Fruit fly (Drosophila melanogaster) whole organism, wandering third instar larva: ENCODE measurements around the gene mRpS35.

ENCODE experiments used
- Dfd ChIP-seq: fragments of >200 bp; optimal IDR thresholded peaks from 2 replicates; lab custom pipeline; 2017; ENCODE audit warnings: missing biosample characterization, missing genetic modification characterization
- Dif ChIP-seq: fragments of 200-275, 200-300 bp; sonication (Bioruptor generic); optimal IDR thresholded peaks from 2 replicates; lab custom pipeline; 2018; ENCODE audit warnings: missing biosample characterization, missing genetic modification characterization; ENCODE audit not compliant: partially characterized antibody
- Hr78 ChIP-seq: fragments of >200 bp; optimal IDR thresholded peaks from 2 replicates; lab custom pipeline; 2017; ENCODE audit warnings: missing biosample characterization, missing genetic modification characterization
- Jra ChIP-seq: sonication (Bioruptor generic); optimal IDR thresholded peaks from 2 replicates; lab custom pipeline; 2016; ENCODE audit warnings: missing biosample characterization, missing genetic modification characterization
- Myc ChIP-seq: fragments of >200 bp; optimal IDR thresholded peaks from 2 replicates; lab custom pipeline; 2017
- OdsH ChIP-seq: fragments of 200-800 bp; sonication (Bioruptor generic); optimal IDR thresholded peaks from 2 replicates; lab custom pipeline; 2016; ENCODE audit warnings: missing biosample characterization, mild to moderate bottlenecking, missing genetic modification characterization
- Rel ChIP-seq, 2 experiments: fragments of 200-800 bp; sonication (Bioruptor generic) in 1 of 2; optimal IDR thresholded peaks; 2 replicates in 1 of 2; 3 replicates in 1 of 2; lab custom pipeline; 2016 to 2019; ENCODE audit warnings: mild to moderate bottlenecking in 2 of 2, missing biosample characterization in 2 of 2, missing genetic modification characterization in 2 of 2, moderate library complexity in 1 of 2
- dsf ChIP-seq: sonication (Bioruptor generic); optimal IDR thresholded peaks from 2 replicates; lab custom pipeline; 2016; ENCODE audit warnings: missing biosample characterization, missing genetic modification characterization, borderline replicate concordance
- fru ChIP-seq: fragments of 200-800 bp; sonication (Bioruptor generic); optimal IDR thresholded peaks from 3 replicates; lab custom pipeline; 2016; ENCODE audit warnings: missing biosample characterization, mild to moderate bottlenecking, missing genetic modification characterization
- lola ChIP-seq: fragments of >200 bp; optimal IDR thresholded peaks from 2 replicates; lab custom pipeline; 2017; ENCODE audit warnings: missing biosample characterization, missing genetic modification characterization
- rgr ChIP-seq: fragments of 200-800 bp; sonication (Bioruptor generic); optimal IDR thresholded peaks from 3 replicates; lab custom pipeline; 2016; ENCODE audit warnings: missing biosample characterization, mild to moderate bottlenecking, missing genetic modification characterization

DNA sequence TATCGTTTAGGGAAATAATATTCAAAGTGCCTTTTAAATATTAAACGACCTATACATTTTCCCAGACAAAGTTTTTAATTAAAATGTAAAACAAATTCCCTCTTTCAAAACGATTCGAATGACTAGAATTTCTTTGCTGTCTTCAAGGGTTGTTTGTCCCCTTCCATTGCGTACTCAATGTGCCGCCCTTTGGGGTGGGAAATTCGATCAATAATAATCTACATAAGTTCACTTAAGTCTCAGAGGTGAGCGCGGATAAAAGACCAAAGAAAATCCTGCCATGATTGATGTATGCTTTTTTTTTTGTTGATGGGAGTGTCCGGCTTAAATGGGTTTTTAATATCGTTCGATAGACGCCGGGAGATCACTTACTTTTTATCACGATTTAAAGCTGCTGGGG is 39.0 kb downstream of the mRpS35 start:
- TF ChIP-seq lola (GFP tag; lab: Kevin White, UChicago), result no peak
- no peak for TF ChIP-seq Hr78 (GFP tag; lab: Kevin White, UChicago)
- TF ChIP-seq dsf (GFP tag; lab: Kevin White, UChicago), result no peak
- TF ChIP-seq Dfd (GFP tag; lab: Kevin White, UChicago), result no peak
- no peak for TF ChIP-seq Dif
- no peak for TF ChIP-seq Myc (lab: Kevin White, UChicago)
- TF ChIP-seq OdsH (GFP tag; lab: Kevin White, UChicago), result no peak
- TF ChIP-seq rgr (GFP tag; lab: Kevin White, UChicago), result no peak
- no peak for TF ChIP-seq Jra (GFP tag; lab: Kevin White, UChicago)
- no peak for TF ChIP-seq Rel (GFP tag; optimal IDR thresholded peaks at IDR 0.05; lab: Kevin White, UChicago)
- TF ChIP-seq Rel (tag; optimal IDR thresholded peaks at IDR 0.05; lab: Kevin White, UChicago), result no peak
- TF ChIP-seq fru (GFP tag; lab: Kevin White, UChicago), result no peak
